Worm (Caenorhabditis elegans): Measurements from ENCODE around the gene W01B6.8.

Gene W01B6.8

ce11 chrIV:10075899-10076298, 8.3 kb downstream of the W01B6.8 start, which contains the start of gene W01B6.5:
Gene W01B6.5 (plus strand): TSS chrIV:10076199.
- TF ChIP-seq ref-1 (GFP tag; conservative IDR thresholded peaks at IDR 0.05), result no peak
- TF ChIP-seq T22C8.4 (GFP tag; IDR thresholded peaks at IDR 0.05), result no peak
- TF ChIP-seq klf-2 (GFP tag; conservative IDR thresholded peaks at IDR 0.05), result no peak
- TF ChIP-seq cog-1 (tag; optimal IDR thresholded peaks at IDR 0.05), result no peak
- no peak for TF ChIP-seq ztf-23 (GFP tag; IDR thresholded peaks at IDR 0.05)
- TF ChIP-seq ztf-29 (GFP tag; IDR thresholded peaks at IDR 0.05), result no peak
- no peak for TF ChIP-seq med-1 (GFP tag; optimal IDR thresholded peaks at IDR 0.05; ENCODE audit: insufficient read depth)
- TF ChIP-seq flt-1 (GFP tag; IDR thresholded peaks at IDR 0.05), result no peak
- TF ChIP-seq tab-1 (GFP tag; IDR thresholded peaks at IDR 0.05), result no peak

- TF ChIP-seq cog-1 (tag; optimal IDR thresholded peaks at IDR 0.05) (no peak), ref-1 (GFP tag; conservative IDR thresholded peaks at IDR 0.05) (no peak), ztf-23 (GFP tag; IDR thresholded peaks at IDR 0.05) (no peak), med-1 (GFP tag; optimal IDR thresholded peaks at IDR 0.05; ENCODE audit: insufficient read depth) (no peak), T22C8.4 (GFP tag; IDR thresholded peaks at IDR 0.05) (no peak), ztf-29 (GFP tag; IDR thresholded peaks at IDR 0.05) (no peak), flt-1 (GFP tag; IDR thresholded peaks at IDR 0.05) (no peak), klf-2 (GFP tag; conservative IDR thresholded peaks at IDR 0.05) (no peak), tab-1 (GFP tag; IDR thresholded peaks at IDR 0.05) (no peak)
Observed at ce11 chrIV:10075034-10075510, 9.1 kb downstream of the W01B6.8 start, which contains the start of the genes ttbk-4 and W01B6.4. Gene ttbk-4 (minus strand): TSS chrIV:10075134. Gene W01B6.4 (plus strand): TSS chrIV:10075460.

ce11 chrIV:10072527-10072926, 11.6 kb downstream of the W01B6.8 start, which contains the start of gene W01B6.3:
Gene W01B6.3 (minus strand): TSS chrIV:10072627.
- TF ChIP-seq cog-1 (tag; optimal IDR thresholded peaks at IDR 0.05) (no peak), flt-1 (GFP tag; IDR thresholded peaks at IDR 0.05) (no peak), med-1 (GFP tag; optimal IDR thresholded peaks at IDR 0.05; ENCODE audit: insufficient read depth) (no peak), ztf-23 (GFP tag; IDR thresholded peaks at IDR 0.05) (no peak), tab-1 (GFP tag; IDR thresholded peaks at IDR 0.05) (no peak), ref-1 (GFP tag; conservative IDR thresholded peaks at IDR 0.05) (no peak)

- no peak for TF ChIP-seq med-1 (GFP tag; optimal IDR thresholded peaks at IDR 0.05; ENCODE audit: insufficient read depth)
- no peak for TF ChIP-seq klf-2 (GFP tag; conservative IDR thresholded peaks at IDR 0.05)
- no peak for TF ChIP-seq tab-1 (GFP tag; IDR thresholded peaks at IDR 0.05)
Observed at ce11 chrIV:10068266-10068665, 15.9 kb downstream of the W01B6.8 start.

ce11 chrIV:10067541-10067940, 16.6 kb downstream of the W01B6.8 start, which contains the start of gene cwn-2:
Gene cwn-2 (plus strand): TSS chrIV:10067816.
- no peak for TF ChIP-seq ztf-29 (GFP tag; IDR thresholded peaks at IDR 0.05)

- no peak for TF ChIP-seq ztf-23 (GFP tag; IDR thresholded peaks at IDR 0.05)
- no peak for TF ChIP-seq med-1 (GFP tag; optimal IDR thresholded peaks at IDR 0.05; ENCODE audit: insufficient read depth)
- TF ChIP-seq flt-1 (GFP tag; IDR thresholded peaks at IDR 0.05), result no peak
- no peak for TF ChIP-seq klf-2 (GFP tag; conservative IDR thresholded peaks at IDR 0.05)
- TF ChIP-seq cog-1 (tag; optimal IDR thresholded peaks at IDR 0.05), result no peak
- no peak for TF ChIP-seq ref-1 (GFP tag; conservative IDR thresholded peaks at IDR 0.05)
- no peak for TF ChIP-seq T22C8.4 (GFP tag; IDR thresholded peaks at IDR 0.05)
- TF ChIP-seq tab-1 (GFP tag; IDR thresholded peaks at IDR 0.05), result no peak
- TF ChIP-seq ztf-29 (GFP tag; IDR thresholded peaks at IDR 0.05), result no peak
Observed at ce11 chrIV:10066456-10066855, 17.7 kb downstream of the W01B6.8 start.

- TF ChIP-seq ztf-29 (GFP tag; IDR thresholded peaks at IDR 0.05) (no peak), T22C8.4 (GFP tag; IDR thresholded peaks at IDR 0.05) (no peak), klf-2 (GFP tag; conservative IDR thresholded peaks at IDR 0.05) (no peak), flt-1 (GFP tag; IDR thresholded peaks at IDR 0.05) (no peak), tab-1 (GFP tag; IDR thresholded peaks at IDR 0.05) (no peak), ztf-23 (GFP tag; IDR thresholded peaks at IDR 0.05) (no peak), med-1 (GFP tag; optimal IDR thresholded peaks at IDR 0.05; ENCODE audit: insufficient read depth) (no peak), cog-1 (tag; optimal IDR thresholded peaks at IDR 0.05) (no peak), ref-1 (GFP tag; conservative IDR thresholded peaks at IDR 0.05) (no peak)
Observed at ce11 chrIV:10065159-10065558, 19.0 kb downstream of the W01B6.8 start.

ce11 chrIV:10063941-10064340, 20.2 kb downstream of the W01B6.8 start:
- no peak for TF ChIP-seq flt-1 (GFP tag; IDR thresholded peaks at IDR 0.05)
- TF ChIP-seq cog-1 (tag; optimal IDR thresholded peaks at IDR 0.05), result no peak
- TF ChIP-seq ztf-23 (GFP tag; IDR thresholded peaks at IDR 0.05), result no peak
- TF ChIP-seq T22C8.4 (GFP tag; IDR thresholded peaks at IDR 0.05), result no peak
- TF ChIP-seq ref-1 (GFP tag; conservative IDR thresholded peaks at IDR 0.05), result no peak
- TF ChIP-seq med-1 (GFP tag; optimal IDR thresholded peaks at IDR 0.05; ENCODE audit: insufficient read depth), result no peak
- no peak for TF ChIP-seq ztf-29 (GFP tag; IDR thresholded peaks at IDR 0.05)
- TF ChIP-seq klf-2 (GFP tag; conservative IDR thresholded peaks at IDR 0.05), result no peak
- no peak for TF ChIP-seq tab-1 (GFP tag; IDR thresholded peaks at IDR 0.05)

- TF ChIP-seq med-1 (GFP tag; optimal IDR thresholded peaks at IDR 0.05; ENCODE audit: insufficient read depth) (no peak), tab-1 (GFP tag; IDR thresholded peaks at IDR 0.05) (no peak), flt-1 (GFP tag; IDR thresholded peaks at IDR 0.05) (no peak), ztf-23 (GFP tag; IDR thresholded peaks at IDR 0.05) (no peak), klf-2 (GFP tag; conservative IDR thresholded peaks at IDR 0.05) (no peak), T22C8.4 (GFP tag; IDR thresholded peaks at IDR 0.05) (no peak), ztf-29 (GFP tag; IDR thresholded peaks at IDR 0.05) (no peak), ref-1 (GFP tag; conservative IDR thresholded peaks at IDR 0.05) (no peak), cog-1 (tag; optimal IDR thresholded peaks at IDR 0.05) (no peak)
Observed at ce11 chrIV:10062728-10063127, 21.4 kb downstream of the W01B6.8 start, which contains the start of gene ipla-7. Gene ipla-7 (minus strand): TSS chrIV:10062849.

ce11 chrIV:10060795-10061194, 23.4 kb downstream of the W01B6.8 start:
- TF ChIP-seq ref-1 (GFP tag; conservative IDR thresholded peaks at IDR 0.05) (no peak), tab-1 (GFP tag; IDR thresholded peaks at IDR 0.05) (no peak), cog-1 (tag; optimal IDR thresholded peaks at IDR 0.05) (no peak), ztf-23 (GFP tag; IDR thresholded peaks at IDR 0.05) (no peak), T22C8.4 (GFP tag; IDR thresholded peaks at IDR 0.05) (no peak), flt-1 (GFP tag; IDR thresholded peaks at IDR 0.05) (no peak), ztf-29 (GFP tag; IDR thresholded peaks at IDR 0.05) (no peak), klf-2 (GFP tag; conservative IDR thresholded peaks at IDR 0.05) (no peak), med-1 (GFP tag; optimal IDR thresholded peaks at IDR 0.05; ENCODE audit: insufficient read depth) (no peak)
